Worm (Caenorhabditis elegans): ENCODE measurements around the gene R02F11.12.

- TF ChIP-seq lin-13 (GFP tag; optimal IDR thresholded peaks at IDR 0.05) (no peak), unc-98 (GFP tag; IDR thresholded peaks at IDR 0.05) (no peak)
Observed at ce11 chrV:4775140-4775539, 15.3 kb upstream of the R02F11.12 start.

Data from whole organism, L1 larva.